Worm (Caenorhabditis elegans) whole organism, L1 larva: Measurements from ENCODE around the gene srj-25.

ENCODE experiments used
- C04F5.9 ChIP-seq: sonication (generic microtip); optimal IDR thresholded peaks from 2 replicates; lab custom pipeline; 2016; ENCODE audit warnings: missing genetic modification characterization, missing compliant biosample characterization
- C16A3.4 ChIP-seq: fragments of 150-350 bp; optimal IDR thresholded peaks from 2 replicates; lab custom pipeline; 2014; ENCODE audit warnings: missing biosample characterization, missing genetic modification characterization
- F16B12.6 ChIP-seq: fragments of 150-350 bp; optimal IDR thresholded peaks from 2 replicates; lab custom pipeline; 2014; ENCODE audit warnings: missing biosample characterization, missing genetic modification characterization
- alr-1 ChIP-seq: fragments of 200-800 bp; sonication (Bioruptor generic); optimal IDR thresholded peaks from 2 replicates; lab custom pipeline; 2018; ENCODE audit warnings: borderline replicate concordance, mild to moderate bottlenecking, missing genetic modification characterization, missing compliant biosample characterization
- aly-2 ChIP-seq: fragments of 150-350 bp; optimal IDR thresholded peaks from 2 replicates; lab custom pipeline; 2014; ENCODE audit warnings: missing biosample characterization, missing genetic modification characterization
- ama-1 ChIP-seq: fragments of 150-350 bp; optimal IDR thresholded peaks from 2 replicates; lab custom pipeline; 2014
- blmp-1 ChIP-seq: fragments of 150-350 bp; optimal IDR thresholded peaks from 2 replicates; lab custom pipeline; 2014; ENCODE audit warnings: missing biosample characterization, missing genetic modification characterization
- ceh-8 ChIP-seq: fragments of 200-800 bp; sonication (Bioruptor generic); optimal IDR thresholded peaks from 2 replicates; lab custom pipeline; 2018; ENCODE audit warnings: mild to moderate bottlenecking, missing genetic modification characterization, moderate library complexity, missing compliant biosample characterization
- ceh-88 ChIP-seq: fragments of 200-800 bp; sonication (Bioruptor generic); IDR thresholded peaks from 2 replicates; pipeline ENCODE4 v1.3.6; 2022; ENCODE audit warnings: missing genetic modification characterization, missing compliant biosample characterization
- ceh-90 ChIP-seq: sonication (generic microtip); optimal IDR thresholded peaks from 2 replicates; lab custom pipeline; 2016; ENCODE audit warnings: missing genetic modification characterization, missing compliant biosample characterization
- dpl-1 ChIP-seq, 3 experiments: fragments of 150-350 bp in 2 of 3; sonication (generic microtip) in 1 of 3; optimal IDR thresholded peaks; 2 replicates each; lab custom pipeline; 2014 to 2017; ENCODE audit warnings: missing biosample characterization in 3 of 3, missing genetic modification characterization in 3 of 3, missing genetic modification reagents in 3 of 3
- efl-1 ChIP-seq, 4 experiments: fragments of 150-350 bp; optimal IDR thresholded peaks in 3 of 4; peaks in 1 of 4; 1 replicate in 1 of 4; 2 replicates in 3 of 4; lab custom pipeline; 2014; ENCODE audit warnings: missing biosample characterization in 2 of 4, missing genetic modification characterization in 2 of 4, missing genetic modification reagents in 2 of 4
- egl-27 ChIP-seq, 2 experiments: fragments of 150-350 bp in 1 of 2; sonication (generic microtip); optimal IDR thresholded peaks; 3 replicates each; lab custom pipeline; 2017 to 2018; ENCODE audit warnings: missing biosample characterization in 2 of 2, missing genetic modification characterization in 2 of 2, missing genetic modification reagents in 2 of 2
- elt-2 ChIP-seq: sonication (generic microtip); optimal IDR thresholded peaks from 2 replicates; lab custom pipeline; 2016; ENCODE audit warnings: missing genetic modification characterization, mild to moderate bottlenecking, inconsistent platforms, missing compliant biosample characterization, missing genetic modification reagents
- ets-5 ChIP-seq: fragments of 200-800 bp; sonication (Bioruptor generic); IDR thresholded peaks from 2 replicates; pipeline ENCODE4 v1.3.6; 2022; ENCODE audit warnings: missing genetic modification characterization, missing compliant biosample characterization
- fkh-4 ChIP-seq: sonication (generic microtip); optimal IDR thresholded peaks from 2 replicates; lab custom pipeline; 2016; ENCODE audit warnings: missing compliant biosample characterization, missing genetic modification characterization, borderline replicate concordance
- hlh-17 ChIP-seq: fragments of 200-800 bp; sonication (Bioruptor generic); optimal IDR thresholded peaks from 2 replicates; lab custom pipeline; 2018; ENCODE audit warnings: missing genetic modification characterization, mild to moderate bottlenecking, missing compliant biosample characterization, moderate library complexity, borderline replicate concordance
- hlh-4 ChIP-seq: sonication (generic microtip); optimal IDR thresholded peaks from 2 replicates; lab custom pipeline; 2016; ENCODE audit warnings: mild to moderate bottlenecking, missing genetic modification characterization, missing compliant biosample characterization
- irx-1 ChIP-seq: sonication (generic microtip); optimal IDR thresholded peaks from 2 replicates; lab custom pipeline; 2016; ENCODE audit warnings: missing genetic modification characterization, missing compliant biosample characterization
- isw-1 ChIP-seq: fragments of 200-800 bp; sonication (Bioruptor generic); IDR thresholded peaks from 2 replicates; pipeline ENCODE4 v1.3.6; 2022; ENCODE audit warnings: missing genetic modification characterization, missing compliant biosample characterization
- lin-13 ChIP-seq: fragments of 150-350 bp; optimal IDR thresholded peaks from 2 replicates; lab custom pipeline; 2014; ENCODE audit warnings: missing biosample characterization, missing genetic modification reagents, missing genetic modification characterization
- lin-14 ChIP-seq: fragments of 200-800 bp; sonication (Bioruptor generic); optimal IDR thresholded peaks from 2 replicates; lab custom pipeline; 2018; ENCODE audit warnings: mild to moderate bottlenecking, missing genetic modification characterization, moderate library complexity, missing compliant biosample characterization
- lin-15B ChIP-seq: fragments of 150-350 bp; sonication (generic microtip); optimal IDR thresholded peaks from 3 replicates; lab custom pipeline; 2014; ENCODE audit warnings: missing biosample characterization, missing genetic modification characterization
- lin-39 ChIP-seq: fragments of 150-350 bp; optimal IDR thresholded peaks from 2 replicates; lab custom pipeline; 2014; ENCODE audit warnings: missing biosample characterization, missing genetic modification reagents, missing genetic modification characterization
- lir-3 ChIP-seq: sonication (generic microtip); optimal IDR thresholded peaks from 2 replicates; lab custom pipeline; 2016; ENCODE audit warnings: mild to moderate bottlenecking, missing genetic modification characterization, moderate library complexity, missing compliant biosample characterization; ENCODE audit not compliant: poor library complexity
- mdl-1 ChIP-seq, 2 experiments: fragments of 150-350 bp; optimal IDR thresholded peaks; 2 replicates each; lab custom pipeline; 2014 to 2017; ENCODE audit warnings: missing biosample characterization in 2 of 2, missing genetic modification characterization in 2 of 2, inconsistent platforms in 1 of 2
- mep-1 ChIP-seq: fragments of 150-350 bp; optimal IDR thresholded peaks from 2 replicates; lab custom pipeline; 2014; ENCODE audit warnings: missing biosample characterization, missing genetic modification characterization
- nhr-12 ChIP-seq: sonication (generic microtip); optimal IDR thresholded peaks from 2 replicates; lab custom pipeline; 2017; ENCODE audit warnings: missing biosample characterization, missing genetic modification characterization
- nhr-19 ChIP-seq: fragments of 200-800 bp; sonication (Bioruptor generic); conservative IDR thresholded peaks from 2 replicates; pipeline ENCODE4 v1.3.6; 2022; ENCODE audit warnings: missing genetic modification characterization, missing compliant biosample characterization
- nhr-237 ChIP-seq: fragments of 150-350 bp; optimal IDR thresholded peaks from 2 replicates; lab custom pipeline; 2014; ENCODE audit warnings: missing biosample characterization, missing genetic modification characterization
- nhr-47 ChIP-seq: sonication (generic microtip); optimal IDR thresholded peaks from 2 replicates; lab custom pipeline; 2016; ENCODE audit warnings: mild to moderate bottlenecking, missing genetic modification characterization, moderate library complexity, missing compliant biosample characterization
- nhr-76 ChIP-seq: sonication (generic microtip); optimal IDR thresholded peaks from 2 replicates; lab custom pipeline; 2017; ENCODE audit warnings: missing biosample characterization, missing genetic modification characterization
- nhr-84 ChIP-seq: sonication (generic microtip); optimal IDR thresholded peaks from 2 replicates; lab custom pipeline; 2017; ENCODE audit warnings: missing biosample characterization, missing genetic modification characterization
- nhr-85 ChIP-seq: sonication (generic microtip); peaks from one replicate; lab custom pipeline; 2016; ENCODE audit warnings: missing genetic modification characterization, inconsistent platforms, missing compliant biosample characterization
- pag-3 ChIP-seq: sonication (generic microtip); optimal IDR thresholded peaks from 2 replicates; lab custom pipeline; 2017; ENCODE audit warnings: missing genetic modification characterization, mild to moderate bottlenecking, missing compliant biosample characterization, antibody characterized with exemption, borderline replicate concordance; ENCODE audit not compliant: insufficient read depth
- skn-1 ChIP-seq: fragments of 150-350 bp; optimal IDR thresholded peaks from 2 replicates; lab custom pipeline; 2014; ENCODE audit warnings: missing biosample characterization, missing genetic modification characterization
- snpc-4 ChIP-seq: fragments of 150-350 bp; optimal IDR thresholded peaks from 2 replicates; lab custom pipeline; 2014; ENCODE audit warnings: missing biosample characterization, missing genetic modification characterization
- sox-4 ChIP-seq: sonication (generic microtip); optimal IDR thresholded peaks from 2 replicates; lab custom pipeline; 2016; ENCODE audit warnings: missing genetic modification characterization, missing compliant biosample characterization
- sup-37 ChIP-seq: fragments of 200-800 bp; sonication (Bioruptor generic); optimal IDR thresholded peaks from 2 replicates; lab custom pipeline; 2018; ENCODE audit warnings: mild to moderate bottlenecking, missing genetic modification characterization, missing compliant biosample characterization
- tlp-1 ChIP-seq: fragments of 150-350 bp; optimal IDR thresholded peaks from 2 replicates; lab custom pipeline; 2014; ENCODE audit warnings: missing biosample characterization, missing genetic modification characterization
- unc-130 ChIP-seq: fragments of 150-350 bp; optimal IDR thresholded peaks from 2 replicates; lab custom pipeline; 2017; ENCODE audit warnings: missing biosample characterization, missing genetic modification characterization, inconsistent platforms
- vab-15 ChIP-seq: sonication (generic microtip); optimal IDR thresholded peaks from 2 replicates; lab custom pipeline; 2017; ENCODE audit warnings: missing genotype, mild to moderate bottlenecking, missing genetic modification characterization, missing compliant biosample characterization
- xbp-1 ChIP-seq: sonication (generic microtip); optimal IDR thresholded peaks from 2 replicates; lab custom pipeline; 2016; ENCODE audit warnings: missing genetic modification characterization, missing compliant biosample characterization
- zip-4 ChIP-seq: fragments of 200-800 bp; sonication (Bioruptor generic); optimal IDR thresholded peaks from 2 replicates; lab custom pipeline; 2018; ENCODE audit warnings: mild to moderate bottlenecking, missing genetic modification characterization, moderate library complexity, missing compliant biosample characterization
- ztf-11 ChIP-seq, 2 experiments: sonication (generic microtip); optimal IDR thresholded peaks; 2 replicates each; lab custom pipeline; 2016 to 2017; ENCODE audit warnings: missing genetic modification characterization in 2 of 2, missing biosample characterization in 1 of 2, missing compliant biosample characterization in 1 of 2
- ztf-4 ChIP-seq: fragments of 150-350 bp; optimal IDR thresholded peaks from 2 replicates; lab custom pipeline; 2014; ENCODE audit warnings: missing biosample characterization, missing genetic modification characterization

srj-25 gene

DNA sequence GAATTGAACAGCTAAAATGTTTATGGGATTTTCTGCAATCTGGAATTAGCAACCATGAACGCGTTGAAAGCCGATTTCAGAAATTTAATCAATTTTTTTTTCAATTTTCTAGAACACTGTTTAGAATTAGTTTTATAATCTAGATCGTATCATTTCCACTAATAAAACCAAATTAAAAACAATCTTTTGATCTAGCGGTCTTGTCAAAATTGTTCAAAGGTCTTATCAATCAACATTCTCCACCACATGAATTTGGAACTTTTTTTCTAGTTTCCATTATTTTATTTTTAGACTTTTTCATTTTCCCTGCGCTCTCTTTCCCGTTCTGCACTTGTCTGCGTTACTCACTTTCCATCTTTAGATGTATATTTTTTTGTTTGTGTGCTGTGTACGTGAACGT lies 26.3 kb upstream of the srj-25 start, which contains the start of gene srp-2:
Gene srp-2, plus strand, starts transcription at position 301 of the 400 bp plus-strand sequence.
- TF ChIP-seq ama-1 (lab: Kevin White, UChicago) (no peak), C16A3.4 (tag; lab: Kevin White, UChicago) (no peak), lir-3 (no peak), irx-1 (tag; lab: Kevin White, UChicago) (no peak), unc-130 (tag; lab: Kevin White, UChicago) (no peak), dpl-1 (GFP tag; optimal IDR thresholded peaks at IDR 0.05; lab: Kevin White, UChicago) (no peak), lin-39 (tag; lab: Kevin White, UChicago) (no peak), skn-1 (tag; lab: Kevin White, UChicago) (no peak), ztf-4 (tag; lab: Kevin White, UChicago) (no peak), lin-14 (no peak), hlh-4 (tag; lab: Kevin White, UChicago) (no peak), xbp-1 (tag; lab: Kevin White, UChicago) (no peak), nhr-85 (no peak)

DNA sequence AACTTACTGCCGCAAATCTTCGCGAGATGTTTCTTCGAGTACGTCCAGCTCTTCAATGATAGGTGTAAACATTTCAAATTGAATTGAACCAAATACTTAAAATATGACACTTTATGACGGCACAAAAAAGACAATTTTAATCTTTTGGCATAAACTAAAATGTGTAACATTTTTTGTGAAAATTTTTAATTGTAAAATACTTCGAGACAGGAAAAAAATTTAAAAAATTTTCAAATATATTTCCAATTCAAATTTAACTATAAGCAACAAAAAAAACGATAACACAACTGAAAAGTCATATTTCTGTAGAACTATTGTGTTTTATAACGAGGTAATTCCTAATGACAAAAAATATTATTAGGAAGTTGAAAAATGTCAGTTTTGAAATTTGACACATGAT lies 25.8 kb upstream of the srj-25 start, which contains the start of gene C05E4.12:
Gene C05E4.12, minus strand, starts transcription at position 101 of the 400 bp plus-strand sequence.
- no peak for TF ChIP-seq sup-37 (GFP tag; lab: Kevin White, UChicago)
- no peak for TF ChIP-seq ceh-8
- no peak for TF ChIP-seq skn-1 (tag; lab: Kevin White, UChicago)
- TF ChIP-seq nhr-76 (tag; lab: Kevin White, UChicago), result no peak
- no peak for TF ChIP-seq nhr-85
- no peak for TF ChIP-seq nhr-237
- no peak for TF ChIP-seq nhr-19 (GFP tag; lab: Robert Waterston, UW)
- no peak for TF ChIP-seq mdl-1 (tag; optimal IDR thresholded peaks at IDR 0.05; lab: Kevin White, UChicago)
- no peak for TF ChIP-seq tlp-1 (tag; lab: Kevin White, UChicago)
- TF ChIP-seq nhr-84, result no peak
- no peak for TF ChIP-seq vab-15 (tag; lab: Kevin White, UChicago)
- TF ChIP-seq nhr-12 (tag; lab: Kevin White, UChicago), result no peak
- no peak for TF ChIP-seq lin-15B
- TF ChIP-seq ztf-11 (tag; optimal IDR thresholded peaks at IDR 0.05; lab: Kevin White, UChicago), result no peak
- TF ChIP-seq efl-1 (optimal IDR thresholded peaks at IDR 0.05; lab: Kevin White, UChicago), result no peak
- no peak for TF ChIP-seq efl-1 (GFP tag; optimal IDR thresholded peaks at IDR 0.05 in 1 of 2; lab: Kevin White, UChicago)
- no peak for TF ChIP-seq lin-14
- no peak for TF ChIP-seq F16B12.6 (tag; lab: Kevin White, UChicago)
- TF ChIP-seq unc-130 (tag; lab: Kevin White, UChicago), result no peak
- no peak for TF ChIP-seq mep-1 (tag; lab: Kevin White, UChicago)
- TF ChIP-seq fkh-4, result no peak

DNA sequence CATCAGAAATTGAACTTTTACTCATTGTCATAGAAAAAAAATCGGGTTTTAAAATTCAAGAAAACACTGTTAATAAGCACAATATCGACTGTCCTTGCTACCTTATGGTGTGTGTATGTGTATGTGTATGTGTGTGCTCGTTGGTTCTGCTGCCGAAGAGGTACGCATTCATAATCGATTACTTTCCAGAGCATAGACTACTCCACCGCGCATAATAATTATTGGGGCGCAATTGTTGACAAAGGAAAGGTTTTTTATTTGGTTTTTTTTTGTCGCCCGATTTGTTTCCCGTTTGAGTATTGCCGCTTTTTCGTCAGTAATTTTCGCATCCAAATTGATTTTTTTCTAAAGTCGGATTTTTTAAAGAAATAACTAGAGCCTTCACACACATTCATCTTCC lies 25.2 kb upstream of the srj-25 start, which contains the start of gene C05E4.15:
Gene C05E4.15, minus strand, starts transcription at position 101 of the 400 bp plus-strand sequence.
- TF ChIP-seq C04F5.9 (tag; lab: Kevin White, UChicago) (no peak), aly-2 (no peak), alr-1 (tag; lab: Kevin White, UChicago) (no peak), ets-5 (GFP tag; lab: Robert Waterston, UW) (no peak), ceh-90 (tag; lab: Kevin White, UChicago) (no peak), fkh-4 (no peak), mdl-1 (tag; optimal IDR thresholded peaks at IDR 0.05; lab: Kevin White, UChicago) (no peak), F16B12.6 (tag; lab: Kevin White, UChicago) (no peak), blmp-1 (tag; lab: Kevin White, UChicago) (no peak)

DNA sequence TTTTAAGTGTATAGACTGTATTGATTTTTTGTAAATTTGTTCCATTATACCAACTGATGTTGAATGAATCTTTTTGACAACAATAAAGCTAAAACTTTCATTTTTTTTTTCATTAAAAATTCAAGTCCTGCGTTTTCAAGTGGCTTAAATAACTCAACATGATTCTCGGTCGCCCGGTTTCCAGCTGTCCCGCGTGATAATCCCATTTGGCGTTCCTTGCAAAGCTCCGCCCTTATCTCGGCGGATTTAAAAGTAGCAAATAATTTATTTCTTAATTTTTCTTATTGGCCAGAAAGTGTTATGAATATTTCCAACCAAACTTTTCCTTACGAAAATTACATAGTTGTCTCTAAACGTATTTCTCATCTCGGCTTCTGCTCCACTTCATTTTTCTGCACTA lies 20.1 kb upstream of the srj-25 start, which contains the start of gene str-20:
Gene str-20, plus strand, starts transcription at position 301 of the 400 bp plus-strand sequence.
- TF ChIP-seq snpc-4 (no peak), nhr-47 (tag; lab: Kevin White, UChicago) (no peak), isw-1 (GFP tag; lab: Robert Waterston, UW) (no peak), ceh-88 (GFP tag; lab: Robert Waterston, UW) (no peak), dpl-1 (GFP tag; optimal IDR thresholded peaks at IDR 0.05; lab: Kevin White, UChicago) (no peak), skn-1 (tag; lab: Kevin White, UChicago) (no peak), hlh-17 (GFP tag; lab: Kevin White, UChicago) (no peak), elt-2 (tag; lab: Kevin White, UChicago) (no peak), sox-4 (tag; lab: Kevin White, UChicago) (no peak), vab-15 (tag; lab: Kevin White, UChicago) (no peak), lin-13 (GFP tag; lab: Kevin White, UChicago) (no peak), egl-27 (tag; optimal IDR thresholded peaks at IDR 0.05; lab: Kevin White, UChicago) (no peak), C04F5.9 (tag; lab: Kevin White, UChicago) (no peak), pag-3 (tag; lab: Kevin White, UChicago) (no peak), mep-1 (tag; lab: Kevin White, UChicago) (no peak), ztf-4 (tag; lab: Kevin White, UChicago) (no peak), xbp-1 (tag; lab: Kevin White, UChicago) (no peak), zip-4 (GFP tag; lab: Kevin White, UChicago) (no peak)
